Worm (Caenorhabditis elegans) whole organism, early embryonic: ENCODE data around the gene K03B4.9.

Source experiments
- F13C5.2 ChIP-seq: sonication (generic microtip); optimal IDR thresholded peaks from 2 replicates; lab custom pipeline; 2017; ENCODE audit warnings: mild to moderate bottlenecking, missing genetic modification characterization, inconsistent platforms, missing compliant biosample characterization
- aly-1 ChIP-seq: sonication (generic microtip); optimal IDR thresholded peaks from 2 replicates; lab custom pipeline; 2016; ENCODE audit warnings: missing genetic modification characterization, missing compliant biosample characterization
- ama-1 ChIP-seq: fragments of 150-350 bp; optimal IDR thresholded peaks from 2 replicates; lab custom pipeline; 2014
- ceh-13 ChIP-seq: fragments of 200-800 bp; sonication (Bioruptor generic); optimal IDR thresholded peaks from 2 replicates; lab custom pipeline; 2018; ENCODE audit warnings: mild to moderate bottlenecking, missing genetic modification characterization, missing compliant biosample characterization
- ets-7 ChIP-seq: sonication (generic microtip); optimal IDR thresholded peaks from 2 replicates; lab custom pipeline; 2016; ENCODE audit warnings: missing genotype, missing genetic modification characterization, missing compliant biosample characterization
- flt-1 ChIP-seq: fragments of 200-800 bp; sonication (Bioruptor generic); IDR thresholded peaks from 2 replicates; pipeline ENCODE4 v1.3.6; 2022; ENCODE audit warnings: missing genetic modification characterization, missing compliant biosample characterization
- hnd-1 ChIP-seq: sonication (generic microtip); optimal IDR thresholded peaks from 2 replicates; lab custom pipeline; 2016; ENCODE audit warnings: missing genetic modification characterization, missing compliant biosample characterization
- pes-1 ChIP-seq: fragments of 200-800 bp; sonication (Bioruptor generic); IDR thresholded peaks from 2 replicates; pipeline ENCODE4 v1.3.6; 2022; ENCODE audit warnings: missing genetic modification reagents, missing genetic modification characterization, missing compliant biosample characterization
- scrt-1 ChIP-seq: fragments of 200-800 bp; sonication (Bioruptor generic); IDR thresholded peaks from 2 replicates; pipeline ENCODE4 v1.3.6; 2022; ENCODE audit warnings: missing genetic modification characterization, missing compliant biosample characterization
- sea-1 ChIP-seq: fragments of 200-800 bp; sonication (Bioruptor generic); conservative IDR thresholded peaks from 2 replicates; pipeline ENCODE4 v1.3.6; 2022; ENCODE audit warnings: missing genetic modification characterization, missing compliant biosample characterization
- tbx-11 ChIP-seq: fragments of 200-800 bp; sonication (Bioruptor generic); IDR thresholded peaks from 2 replicates; pipeline ENCODE4 v1.3.6; 2022; ENCODE audit warnings: missing genetic modification characterization, missing compliant biosample characterization
- tbx-37 ChIP-seq: fragments of 200-800 bp; sonication (Bioruptor generic); conservative IDR thresholded peaks from 2 replicates; pipeline ENCODE4 v1.3.6; 2022; ENCODE audit warnings: missing genetic modification reagents, missing genetic modification characterization, missing compliant biosample characterization
- tra-4 ChIP-seq: sonication (generic microtip); optimal IDR thresholded peaks from 2 replicates; lab custom pipeline; 2017; ENCODE audit warnings: missing genetic modification characterization, missing compliant biosample characterization

ce11 chrV:4665651-4666050 is 6.7 kb downstream of the K03B4.9 start, which contains the start of gene srx-73:
- TF ChIP-seq pes-1 (GFP tag; lab: Robert Waterston, UW) (no peak), ama-1 (no peak), tbx-37 (no peak), scrt-1 (GFP tag; lab: Robert Waterston, UW) (no peak), tra-4 (tag; lab: Kevin White, UChicago) (no peak), tbx-11 (GFP tag; lab: Robert Waterston, UW) (no peak), flt-1 (no peak), sea-1 (GFP tag; lab: Robert Waterston, UW) (no peak), ceh-13 (no peak), ets-7 (tag; lab: Kevin White, UChicago) (no peak), aly-1 (tag; lab: Kevin White, UChicago) (no peak), hnd-1 (tag; lab: Kevin White, UChicago) (no peak), F13C5.2 (tag; lab: Kevin White, UChicago) (no peak)
